Fruit fly (Drosophila melanogaster): ENCODE data around the gene Egfrap.

The Egfrap gene

DNA sequence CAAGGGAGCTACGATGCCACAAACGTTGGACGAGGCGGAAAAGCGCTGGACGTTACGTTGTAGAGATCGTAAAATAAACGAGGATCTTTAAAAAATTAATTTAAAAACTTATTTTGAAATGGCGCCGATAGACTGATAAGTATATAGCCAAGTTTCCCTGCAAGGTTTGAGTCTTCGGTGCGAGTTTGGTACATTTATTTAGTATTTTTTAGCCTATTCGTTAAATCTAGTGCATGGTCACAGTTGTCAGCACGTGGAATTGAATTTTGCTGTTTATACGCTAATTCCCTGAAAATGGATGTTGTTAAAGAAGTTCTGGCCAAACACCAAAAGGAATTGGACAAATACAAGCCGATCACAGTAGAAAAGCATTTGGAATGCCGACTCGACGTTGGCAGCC lies 51.2 kb downstream of the Egfrap start, which contains the start of gene CG32409:
Gene CG32409 (plus strand): TSS at position 224 of the 400 bp plus-strand sequence.
- TF ChIP-seq Blimp-1 (GFP tag; optimal IDR thresholded peaks at IDR 0.05) = no peak
- no peak for TF ChIP-seq salr (GFP tag; optimal IDR thresholded peaks at IDR 0.05)
- no peak for TF ChIP-seq Sox14 (GFP tag; optimal IDR thresholded peaks at IDR 0.05)
- TF ChIP-seq fd59A (GFP tag; optimal IDR thresholded peaks at IDR 0.05) = no peak
- TF ChIP-seq Gug (GFP tag; IDR thresholded peaks at IDR 0.05) = no peak
- no peak for TF ChIP-seq CG4318 (GFP tag; optimal IDR thresholded peaks at IDR 0.05)
- TF ChIP-seq CG6792 (GFP tag; optimal IDR thresholded peaks at IDR 0.05) = no peak

DNA sequence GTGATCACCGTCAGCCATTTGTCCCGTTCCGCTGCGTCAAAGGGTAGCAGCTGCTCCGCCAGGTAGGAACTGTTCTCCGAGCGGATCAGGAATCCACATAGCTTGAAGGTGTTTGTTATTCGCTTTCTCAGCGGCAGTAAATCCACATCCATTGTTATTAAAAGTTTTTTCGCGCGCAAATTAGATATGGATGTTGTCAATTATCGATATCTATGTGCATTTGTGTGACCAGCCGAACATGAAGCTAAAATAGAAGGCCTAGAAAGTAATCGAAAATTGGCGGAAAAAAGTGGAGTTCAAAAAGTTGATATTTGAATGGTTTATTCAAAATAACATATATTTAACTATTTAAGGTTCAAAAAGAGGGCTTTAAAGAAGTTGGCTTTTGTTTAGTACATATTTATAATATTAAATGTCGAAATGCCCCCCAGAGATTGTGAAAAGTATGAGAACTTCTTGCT lies 53.2 kb downstream of the Egfrap start, which contains the start of the genes PolE2 and CG5592:
Gene PolE2 (minus strand): TSS at position 208 of the 461 bp plus-strand sequence.
Gene CG5592 (plus strand): TSS at position 411 of the 461 bp plus-strand sequence.
- TF ChIP-seq lz (GFP tag; optimal IDR thresholded peaks at IDR 0.05) = no peak
- TF ChIP-seq fd59A (GFP tag; optimal IDR thresholded peaks at IDR 0.05) = no peak
- no peak for TF ChIP-seq CG6854 (GFP tag; optimal IDR thresholded peaks at IDR 0.05)
- no peak for TF ChIP-seq Ets96B (tag; optimal IDR thresholded peaks at IDR 0.05)
- TF ChIP-seq CG6276 (GFP tag; optimal IDR thresholded peaks at IDR 0.05) = no peak
- no peak for TF ChIP-seq topi (GFP tag; optimal IDR thresholded peaks at IDR 0.05)
- TF ChIP-seq vri (GFP tag; optimal IDR thresholded peaks at IDR 0.05) = no peak
- TF ChIP-seq salr (GFP tag; optimal IDR thresholded peaks at IDR 0.05) = no peak
- TF ChIP-seq Hr38 (GFP tag; optimal IDR thresholded peaks at IDR 0.05) = no peak

DNA sequence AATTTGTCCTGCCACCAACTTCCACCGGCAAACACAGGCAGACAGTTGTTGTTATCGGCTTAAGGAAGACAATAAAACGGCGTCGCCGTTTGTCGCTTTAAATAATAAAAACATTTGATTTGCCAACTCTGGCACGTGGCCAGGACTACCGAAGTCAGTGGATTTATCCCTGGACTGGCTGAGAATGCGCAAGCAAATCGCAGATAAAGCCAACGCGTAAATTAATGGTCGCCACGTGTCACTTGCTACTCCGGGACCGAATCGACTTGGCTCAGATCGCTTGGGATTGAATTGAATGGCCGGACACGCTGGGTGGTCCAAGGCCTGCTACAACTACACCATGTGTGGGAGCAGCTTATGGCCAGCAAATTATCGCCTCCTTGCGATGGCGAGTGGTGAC lies 57.4 kb downstream of the Egfrap start:
- TF ChIP-seq Eip78C (GFP tag) = no peak
- no peak for TF ChIP-seq fkh (GFP tag; optimal IDR thresholded peaks at IDR 0.05)
- TF ChIP-seq CG15336 (GFP tag; IDR thresholded peaks at IDR 0.05) = no peak
- TF ChIP-seq eg (GFP tag; IDR thresholded peaks at IDR 0.05) = no peak
- TF ChIP-seq achi (GFP tag; optimal IDR thresholded peaks at IDR 0.05) = no peak
- no peak for TF ChIP-seq vri (GFP tag; optimal IDR thresholded peaks at IDR 0.05)
- TF ChIP-seq Sox14 (GFP tag; optimal IDR thresholded peaks at IDR 0.05) = no peak
- TF ChIP-seq spab (GFP tag; optimal IDR thresholded peaks at IDR 0.05) = no peak
- TF ChIP-seq CG4318 (GFP tag; optimal IDR thresholded peaks at IDR 0.05) = no peak
- no peak for TF ChIP-seq CG34406 (GFP tag; optimal IDR thresholded peaks at IDR 0.05)
- no peak for TF ChIP-seq Sox15 (GFP tag; optimal IDR thresholded peaks at IDR 0.05)
- TF ChIP-seq Lpt (GFP tag; optimal IDR thresholded peaks at IDR 0.05) = no peak
- no peak for TF ChIP-seq lz (GFP tag; optimal IDR thresholded peaks at IDR 0.05)
- TF ChIP-seq dsx (GFP tag; optimal IDR thresholded peaks at IDR 0.05; ENCODE audit: poor library complexity, severe bottlenecking) = no peak
- TF ChIP-seq CG10631 (GFP tag; optimal IDR thresholded peaks at IDR 0.05) = no peak
- no peak for TF ChIP-seq CG9139 (GFP tag; optimal IDR thresholded peaks at IDR 0.05)
- TF ChIP-seq CG3919 (GFP tag; optimal IDR thresholded peaks at IDR 0.05) = no peak
- no peak for TF ChIP-seq CG8119 (GFP tag; IDR thresholded peaks at IDR 0.05)
- TF ChIP-seq esn (GFP tag; optimal IDR thresholded peaks at IDR 0.05) = no peak
- TF ChIP-seq salr (GFP tag; optimal IDR thresholded peaks at IDR 0.05) = no peak

DNA sequence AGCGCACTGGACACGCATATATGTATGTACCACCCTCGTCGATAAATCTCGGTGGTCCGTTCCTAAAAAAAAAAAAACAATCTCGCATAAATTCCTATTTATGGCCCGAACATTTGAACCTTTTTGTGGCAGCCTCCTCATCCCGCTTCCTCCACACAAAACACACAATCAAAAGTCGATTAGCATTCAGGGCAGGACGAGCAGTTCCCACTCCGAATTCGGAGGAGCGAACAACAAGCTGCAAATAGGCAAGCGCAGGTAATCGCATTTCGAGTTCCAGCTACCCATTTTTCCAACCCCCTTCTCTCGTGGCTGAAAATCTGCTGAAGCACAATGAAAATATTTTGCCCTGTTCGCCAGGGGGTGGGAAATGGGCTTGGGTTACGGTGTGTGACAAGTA lies 58.6 kb downstream of the Egfrap start:
- no peak for TF ChIP-seq fkh (GFP tag; optimal IDR thresholded peaks at IDR 0.05)
- TF ChIP-seq CG11902 (GFP tag; optimal IDR thresholded peaks at IDR 0.05) = no peak
- TF ChIP-seq Eip93F (GFP tag; optimal IDR thresholded peaks at IDR 0.05) = no peak
- TF ChIP-seq CG6276 (GFP tag; optimal IDR thresholded peaks at IDR 0.05) = no peak
- TF ChIP-seq CG3032 (tag; optimal IDR thresholded peaks at IDR 0.05) = no peak
- no peak for TF ChIP-seq Smox (GFP tag; optimal IDR thresholded peaks at IDR 0.05)
- TF ChIP-seq CG15336 (GFP tag; IDR thresholded peaks at IDR 0.05) = no peak
- no peak for TF ChIP-seq Eip78C (GFP tag)
- TF ChIP-seq CG6854 (GFP tag; optimal IDR thresholded peaks at IDR 0.05) = no peak
- no peak for TF ChIP-seq CG7368 (GFP tag; optimal IDR thresholded peaks at IDR 0.05)
- no peak for TF ChIP-seq CG11294 (GFP tag; IDR thresholded peaks at IDR 0.05)
- TF ChIP-seq spab (GFP tag; optimal IDR thresholded peaks at IDR 0.05) = no peak

Data from whole organism, prepupa.